Fruit fly (Drosophila melanogaster) Kc167 (cell line): ENCODE measurements around the gene blot.

ENCODE experiments used
- Myc ChIP-seq: fragments of >200 bp; optimal IDR thresholded peaks from 2 replicates; lab custom pipeline; 2017; ENCODE audit warnings: missing external identifiers
- Sin3A ChIP-seq: fragments of >200 bp; optimal IDR thresholded peaks from 2 replicates; lab custom pipeline; 2018; ENCODE audit warnings: missing external identifiers
- h ChIP-seq: fragments of >200 bp; optimal IDR thresholded peaks from 3 replicates; lab custom pipeline; 2018; ENCODE audit warnings: missing external identifiers
- insv ChIP-seq: fragments of >200 bp; optimal IDR thresholded peaks from 3 replicates; lab custom pipeline; 2018; ENCODE audit warnings: missing external identifiers
- psq ChIP-seq: fragments of >200 bp; optimal IDR thresholded peaks from 2 replicates; lab custom pipeline; 2017; ENCODE audit warnings: missing external identifiers
- ttk ChIP-seq: sonication (Bioruptor generic); optimal IDR thresholded peaks from 2 replicates; lab custom pipeline; 2017; ENCODE audit warnings: missing external identifiers

The blot gene

DNA sequence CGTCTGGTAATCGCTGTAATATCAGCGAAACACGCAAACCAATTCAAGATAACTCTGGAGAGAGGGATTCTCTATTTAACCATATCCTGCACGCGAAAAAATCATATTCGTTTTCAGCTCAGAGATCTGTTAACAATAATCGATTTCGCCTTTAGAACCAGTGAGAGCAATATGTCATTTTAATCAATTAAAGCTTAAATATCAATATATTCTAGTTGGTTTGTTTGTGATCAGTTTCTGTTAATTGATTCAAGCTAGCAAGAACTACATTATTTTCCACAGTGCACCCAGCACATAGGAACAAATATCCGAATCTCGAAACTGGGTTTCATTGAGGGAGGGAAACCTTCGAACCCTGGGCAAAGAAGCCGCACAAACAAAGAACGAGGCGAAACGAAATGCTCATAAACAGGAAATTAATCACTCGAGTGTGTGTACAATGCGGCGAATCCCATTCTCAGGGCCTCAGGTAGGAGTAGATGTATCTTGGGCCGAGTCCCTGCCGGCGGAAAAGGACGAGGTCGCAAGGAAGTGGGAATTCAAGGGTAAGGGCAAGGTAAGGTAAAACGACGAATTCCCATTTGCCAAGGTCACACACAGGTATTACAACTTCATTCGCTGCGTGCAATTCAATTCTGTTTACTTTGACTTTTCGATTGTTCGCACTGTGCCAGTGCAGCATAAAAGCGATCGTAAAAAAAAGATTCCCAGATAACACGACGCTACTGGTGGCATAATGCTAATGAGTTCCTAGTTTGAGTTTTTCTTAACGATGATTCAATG, 5.2 kb downstream of the blot start:
- TF ChIP-seq Sin3A (lab: Kevin White, UChicago) (no peak), Myc (lab: Kevin White, UChicago) (no peak), insv (lab: Kevin White, UChicago) (no peak), psq (no peak)

- TF ChIP-seq Sin3A (lab: Kevin White, UChicago) (no peak), insv (lab: Kevin White, UChicago) (no peak), ttk (lab: Kevin White, UChicago) (no peak), h (no peak), psq (no peak), Myc (lab: Kevin White, UChicago) (no peak)
Measured at dm6 chr3L:17412146-17412545, 9.2 kb downstream of the blot start.

- TF ChIP-seq insv (lab: Kevin White, UChicago) (no peak), ttk (lab: Kevin White, UChicago) (no peak), Myc (lab: Kevin White, UChicago) (no peak), Sin3A (lab: Kevin White, UChicago) (no peak), h (no peak), psq (no peak)
Measured at dm6 chr3L:17411273-17411672, 10.0 kb downstream of the blot start.

dm6 chr3L:17407480-17408093, 13.7 kb downstream of the blot start:
- TF ChIP-seq Myc (lab: Kevin White, UChicago) (no peak), ttk (lab: Kevin White, UChicago) (no peak), insv (lab: Kevin White, UChicago) (no peak), Sin3A (lab: Kevin White, UChicago) (no peak), h (no peak), psq (no peak)

DNA sequence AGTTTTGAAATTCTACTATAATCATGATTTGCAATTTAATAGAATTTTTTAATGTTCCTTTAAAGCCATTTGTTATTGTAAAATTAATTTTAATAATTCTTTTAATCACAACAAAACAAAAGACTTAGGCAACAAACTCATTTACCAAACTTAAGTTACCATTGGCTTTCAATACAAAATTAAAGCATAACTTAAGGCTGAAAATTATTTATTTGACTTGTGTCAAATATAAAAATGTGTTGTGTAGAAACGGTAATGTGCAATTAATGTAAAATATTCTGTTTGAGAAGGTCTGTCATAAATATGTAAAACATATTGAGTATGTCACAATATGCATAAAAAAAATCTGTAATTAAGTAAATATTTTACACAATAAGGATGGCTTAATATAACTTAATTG, 14.2 kb downstream of the blot start:
- TF ChIP-seq psq (no peak), Sin3A (lab: Kevin White, UChicago) (no peak), ttk (lab: Kevin White, UChicago) (no peak), Myc (lab: Kevin White, UChicago) (no peak), insv (lab: Kevin White, UChicago) (no peak)

dm6 chr3L:17404646-17405045, 16.7 kb downstream of the blot start:
- TF ChIP-seq psq (no peak), Sin3A (lab: Kevin White, UChicago) (no peak), insv (lab: Kevin White, UChicago) (no peak), ttk (lab: Kevin White, UChicago) (no peak), Myc (lab: Kevin White, UChicago) (no peak), h (no peak)

DNA sequence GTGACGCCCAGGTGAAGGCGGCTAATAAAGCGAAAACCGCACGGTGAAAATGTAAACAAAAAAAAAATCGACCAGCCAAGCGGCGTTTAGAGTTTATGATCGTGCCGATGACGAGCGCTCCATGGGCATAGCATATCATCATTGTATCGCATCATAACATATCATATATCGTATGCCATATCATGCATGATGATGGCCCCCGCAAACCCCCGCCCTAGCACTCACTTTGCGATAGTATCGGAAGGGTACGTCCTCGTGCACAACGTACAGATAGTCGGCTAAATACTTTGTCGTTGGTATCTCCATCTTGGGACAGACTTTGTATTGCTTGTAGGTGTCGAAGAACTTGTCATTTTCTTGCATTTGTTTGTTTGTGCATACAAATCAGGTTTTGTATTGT, 18.0 kb downstream of the blot start:
- TF ChIP-seq Myc (lab: Kevin White, UChicago), result no peak
- TF ChIP-seq psq, result no peak
- TF ChIP-seq h, result no peak
- no peak for TF ChIP-seq ttk (lab: Kevin White, UChicago)
- TF ChIP-seq Sin3A (lab: Kevin White, UChicago), result no peak
- no peak for TF ChIP-seq insv (lab: Kevin White, UChicago)

DNA sequence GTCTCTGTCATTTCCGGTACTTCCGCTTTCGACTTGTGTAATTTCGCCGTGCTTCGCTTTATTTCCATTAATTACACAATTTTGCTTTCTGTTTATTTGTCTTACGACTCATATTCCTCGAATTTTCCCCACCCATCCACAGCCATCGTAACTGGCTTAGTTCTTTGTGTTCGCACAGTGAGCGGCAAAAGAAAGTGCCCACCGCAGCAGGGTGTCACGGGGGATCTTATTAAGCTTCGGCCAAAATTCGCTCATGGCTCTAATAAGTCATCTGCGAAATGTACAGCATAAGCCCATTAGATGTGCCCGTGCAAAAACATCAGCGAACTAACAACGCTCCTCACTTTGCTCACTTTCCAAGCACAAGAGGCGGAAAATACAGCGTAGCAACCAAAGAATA, 18.9 kb downstream of the blot start:
- TF ChIP-seq psq, result no peak
- TF ChIP-seq Myc (lab: Kevin White, UChicago), result no peak
- TF ChIP-seq ttk (lab: Kevin White, UChicago), result no peak
- no peak for TF ChIP-seq Sin3A (lab: Kevin White, UChicago)
- no peak for TF ChIP-seq h
- TF ChIP-seq insv (lab: Kevin White, UChicago), result no peak

DNA sequence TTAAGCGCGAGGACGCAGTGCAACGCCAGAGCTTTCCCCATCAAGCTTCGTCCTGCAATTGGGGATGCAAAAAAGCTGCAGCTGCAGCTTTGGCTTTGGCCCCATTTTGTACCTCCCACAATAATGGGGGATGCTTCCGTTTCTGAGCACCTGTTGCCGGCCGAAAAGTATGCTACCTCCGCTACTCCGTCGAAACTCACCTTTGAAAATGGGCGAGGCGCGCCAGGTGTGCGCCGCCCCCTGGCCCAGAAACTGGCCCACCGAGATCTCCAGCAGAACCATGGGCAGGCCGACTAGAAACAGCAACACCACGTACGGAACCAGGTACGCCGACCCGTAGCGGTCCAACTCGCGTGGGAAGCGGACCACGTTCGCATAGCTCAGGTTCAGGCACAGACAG, 19.9 kb downstream of the blot start:
- TF ChIP-seq insv (lab: Kevin White, UChicago) (no peak), ttk (lab: Kevin White, UChicago) (no peak), Sin3A (lab: Kevin White, UChicago) (no peak), Myc (lab: Kevin White, UChicago) (no peak), psq (no peak), h (no peak)

DNA sequence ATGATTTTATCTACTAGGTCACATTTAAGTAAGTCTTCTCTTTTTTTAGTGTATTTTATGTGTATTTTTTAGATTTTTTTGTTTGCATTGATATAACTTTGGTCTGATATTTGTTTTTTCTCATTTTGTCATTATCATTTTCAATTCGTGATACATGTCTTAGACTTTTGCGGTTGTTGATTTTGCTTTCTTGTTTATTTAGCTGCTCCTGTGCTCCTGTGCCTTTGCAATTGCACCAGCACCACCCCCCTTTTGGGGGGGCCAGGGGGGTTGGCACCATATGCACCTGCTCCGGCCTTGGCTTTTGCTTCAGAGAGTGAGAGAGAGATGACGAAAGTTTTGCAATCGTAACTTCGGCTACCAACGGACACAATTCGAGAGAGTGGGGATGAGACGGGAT, 20.4 kb downstream of the blot start:
- TF ChIP-seq insv (lab: Kevin White, UChicago), result no peak
- no peak for TF ChIP-seq h
- no peak for TF ChIP-seq ttk (lab: Kevin White, UChicago)
- no peak for TF ChIP-seq psq
- TF ChIP-seq Sin3A (lab: Kevin White, UChicago), result no peak
- TF ChIP-seq Myc (lab: Kevin White, UChicago), result no peak

dm6 chr3L:17399014-17399413, 22.3 kb downstream of the blot start:
- TF ChIP-seq h, result no peak
- TF ChIP-seq insv (lab: Kevin White, UChicago), result no peak
- TF ChIP-seq Sin3A (lab: Kevin White, UChicago), result no peak
- TF ChIP-seq ttk (lab: Kevin White, UChicago), result no peak
- no peak for TF ChIP-seq Myc (lab: Kevin White, UChicago)
- TF ChIP-seq psq, result no peak

- no peak for TF ChIP-seq psq
- no peak for TF ChIP-seq Myc (lab: Kevin White, UChicago)
- no peak for TF ChIP-seq ttk (lab: Kevin White, UChicago)
- no peak for TF ChIP-seq insv (lab: Kevin White, UChicago)
- TF ChIP-seq h, result no peak
- TF ChIP-seq Sin3A (lab: Kevin White, UChicago), result no peak
Measured at dm6 chr3L:17394435-17395017, 26.8 kb downstream of the blot start.
